Worm (Caenorhabditis elegans) whole organism, L4 larva: ENCODE results near the gene F46H5.5.

Experiments used
- F44E2.7 ChIP-seq: fragments of 200-800 bp; sonication (Bioruptor generic); IDR thresholded peaks from 2 replicates; pipeline ENCODE4 v2.1.2; 2022; ENCODE audit warnings: missing genetic modification characterization, missing compliant biosample characterization
- R02D3.7 ChIP-seq: fragments of 150-350 bp; sonication (generic microtip); optimal IDR thresholded peaks from 3 replicates; lab custom pipeline; 2014; ENCODE audit warnings: missing biosample characterization, missing genetic modification characterization
- T20F7.1 ChIP-seq: fragments of 200-800 bp; sonication (Bioruptor generic); optimal IDR thresholded peaks from 2 replicates; lab custom pipeline; 2018; ENCODE audit warnings: mild to moderate bottlenecking, missing genetic modification characterization, missing compliant biosample characterization
- T26A8.4 ChIP-seq: fragments of 200-800 bp; sonication (Bioruptor generic); IDR thresholded peaks from 2 replicates; pipeline ENCODE4 v1.3.6; 2022; ENCODE audit warnings: missing genetic modification characterization, missing compliant biosample characterization
- Y105C5A.15 ChIP-seq: fragments of 200-800 bp; sonication (Bioruptor generic); IDR thresholded peaks from 2 replicates; pipeline ENCODE4 v1.3.6; 2022; ENCODE audit warnings: missing genetic modification characterization, missing compliant biosample characterization
- Y5F2A.4 ChIP-seq: fragments of 200-800 bp; sonication (Bioruptor generic); optimal IDR thresholded peaks from 2 replicates; lab custom pipeline; 2018; ENCODE audit warnings: mild to moderate bottlenecking, missing genetic modification characterization, missing compliant biosample characterization
- ZK546.5 ChIP-seq, 2 experiments: sonication (generic microtip); optimal IDR thresholded peaks; 2 replicates each; lab custom pipeline; 2017; ENCODE audit warnings: missing biosample characterization in 2 of 2, missing genetic modification characterization in 2 of 2
- aha-1 ChIP-seq: fragments of 150-350 bp; peaks from one replicate; lab custom pipeline; 2014; ENCODE audit warnings: missing biosample characterization, missing genetic modification characterization
- aly-2 ChIP-seq: sonication (generic microtip); optimal IDR thresholded peaks from 2 replicates; lab custom pipeline; 2018; ENCODE audit warnings: missing biosample characterization, missing genetic modification characterization
- ama-1 ChIP-seq: fragments of 150-350 bp; optimal IDR thresholded peaks from 2 replicates; lab custom pipeline; 2014; ENCODE audit warnings: inconsistent platforms, mixed read lengths
- arid-1 ChIP-seq: fragments of 200-800 bp; sonication (Bioruptor generic); conservative IDR thresholded peaks from 2 replicates; pipeline ENCODE4 v1.3.6; 2022; ENCODE audit warnings: missing genetic modification reagents, missing genetic modification characterization, missing compliant biosample characterization
- ceh-20 ChIP-seq: fragments of 200-800 bp; sonication (Bioruptor generic); IDR thresholded peaks from 2 replicates; pipeline ENCODE4 v1.3.6; 2022; ENCODE audit warnings: missing genetic modification reagents, missing genetic modification characterization, missing compliant biosample characterization
- daf-16 ChIP-seq, 3 experiments: sonication (generic microtip); optimal IDR thresholded peaks; 2 replicates each; lab custom pipeline; 2016 to 2017; ENCODE audit warnings: missing genetic modification characterization in 3 of 3, missing genetic modification reagents in 3 of 3, mild to moderate bottlenecking in 2 of 3, missing compliant biosample characterization in 2 of 3, missing biosample characterization in 1 of 3, moderate library complexity in 1 of 3
- dmd-6 ChIP-seq: fragments of 200-800 bp; sonication (Bioruptor generic); IDR thresholded peaks from 2 replicates; pipeline ENCODE4 v1.3.6; 2022; ENCODE audit warnings: missing genetic modification reagents, missing genetic modification characterization, missing compliant biosample characterization
- dpl-1 ChIP-seq: fragments of 150-350 bp; optimal IDR thresholded peaks from 2 replicates; lab custom pipeline; 2014; ENCODE audit warnings: missing biosample characterization, missing genetic modification reagents, missing genetic modification characterization
- dve-1 ChIP-seq: sonication (generic microtip); optimal IDR thresholded peaks from 2 replicates; lab custom pipeline; 2017; ENCODE audit warnings: antibody characterized with exemption, mild to moderate bottlenecking, missing genetic modification characterization, missing compliant biosample characterization; ENCODE audit not compliant: insufficient read depth
- egl-27 ChIP-seq: sonication (generic microtip); optimal IDR thresholded peaks from 3 replicates; lab custom pipeline; 2017; ENCODE audit warnings: missing biosample characterization, missing genetic modification reagents, missing genetic modification characterization
- hlh-11 ChIP-seq: fragments of 200-800 bp; sonication (Bioruptor generic); optimal IDR thresholded peaks from 2 replicates; lab custom pipeline; 2018; ENCODE audit warnings: mild to moderate bottlenecking, missing genetic modification characterization, missing compliant biosample characterization
- hlh-30 ChIP-seq: sonication (generic microtip); optimal IDR thresholded peaks from 2 replicates; lab custom pipeline; 2017; ENCODE audit warnings: antibody characterized with exemption, mild to moderate bottlenecking, missing genetic modification characterization, missing compliant biosample characterization; ENCODE audit not compliant: insufficient read depth
- hmg-1.1 ChIP-seq: fragments of 200-800 bp; sonication (Bioruptor generic); IDR thresholded peaks from 2 replicates; pipeline ENCODE4 v1.3.6; 2022; ENCODE audit warnings: missing genetic modification reagents, missing genetic modification characterization, missing compliant biosample characterization
- lin-1 ChIP-seq: fragments of 200-800 bp; sonication (Bioruptor generic); IDR thresholded peaks from 2 replicates; pipeline ENCODE4 v1.3.6; 2022; ENCODE audit warnings: missing genetic modification reagents, missing genetic modification characterization, missing compliant biosample characterization
- lin-39 ChIP-seq: fragments of 150-350 bp; optimal IDR thresholded peaks from 2 replicates; lab custom pipeline; 2014; ENCODE audit warnings: missing biosample characterization, missing genetic modification reagents, missing genetic modification characterization
- lsy-2 ChIP-seq, 2 experiments: fragments of 150-350 bp in 1 of 2; sonication (generic microtip) in 1 of 2; optimal IDR thresholded peaks; 2 replicates each; lab custom pipeline; 2014 to 2017; ENCODE audit warnings: missing biosample characterization in 2 of 2, missing genetic modification characterization in 2 of 2
- mdl-1 ChIP-seq, 2 experiments: fragments of 150-350 bp in 1 of 2; sonication (generic microtip) in 1 of 2; optimal IDR thresholded peaks; 2 replicates each; lab custom pipeline; 2014 to 2017; ENCODE audit warnings: missing biosample characterization in 2 of 2, missing genetic modification characterization in 2 of 2
- mxl-2 ChIP-seq: fragments of 200-800 bp; sonication (Bioruptor generic); conservative IDR thresholded peaks from 2 replicates; pipeline ENCODE4 v1.3.6; 2022; ENCODE audit warnings: missing genetic modification reagents, missing genetic modification characterization, missing compliant biosample characterization
- mxl-3 ChIP-seq: fragments of 200-800 bp; sonication (Bioruptor generic); optimal IDR thresholded peaks from 2 replicates; lab custom pipeline; 2018; ENCODE audit warnings: mild to moderate bottlenecking, missing genetic modification characterization, missing compliant biosample characterization
- nhr-102 ChIP-seq: sonication (generic microtip); optimal IDR thresholded peaks from 2 replicates; lab custom pipeline; 2016; ENCODE audit warnings: mild to moderate bottlenecking, missing genetic modification characterization, moderate library complexity, missing compliant biosample characterization
- nhr-11 ChIP-seq: fragments of 150-350 bp; optimal IDR thresholded peaks from 2 replicates; lab custom pipeline; 2014; ENCODE audit warnings: missing biosample characterization, missing genetic modification characterization
- nhr-25 ChIP-seq: sonication (generic microtip); optimal IDR thresholded peaks from 2 replicates; lab custom pipeline; 2017; ENCODE audit warnings: missing genetic modification characterization, mild to moderate bottlenecking, missing compliant biosample characterization, antibody characterized with exemption, moderate library complexity, borderline replicate concordance; ENCODE audit not compliant: insufficient read depth
- nhr-28 ChIP-seq: fragments of 150-350 bp; optimal IDR thresholded peaks from 2 replicates; lab custom pipeline; 2014; ENCODE audit warnings: missing biosample characterization, missing genetic modification characterization
- nhr-48 ChIP-seq: sonication (generic microtip); optimal IDR thresholded peaks from 2 replicates; lab custom pipeline; 2016; ENCODE audit warnings: mild to moderate bottlenecking, missing genetic modification characterization, missing compliant biosample characterization
- nhr-6 ChIP-seq: fragments of 150-350 bp; optimal IDR thresholded peaks from 2 replicates; lab custom pipeline; 2014; ENCODE audit warnings: missing biosample characterization, missing genetic modification characterization
- nhr-76 ChIP-seq: fragments of 150-350 bp; optimal IDR thresholded peaks from 2 replicates; lab custom pipeline; 2014; ENCODE audit warnings: missing biosample characterization, missing genetic modification characterization
- nhr-77 ChIP-seq: fragments of 150-350 bp; optimal IDR thresholded peaks from 2 replicates; lab custom pipeline; 2014; ENCODE audit warnings: missing biosample characterization, missing genetic modification characterization
- pha-4 ChIP-seq, 2 experiments: fragments of 150-350 bp in 1 of 2; fragments of 200-800 bp in 1 of 2; sonication (Bioruptor generic) in 1 of 2; IDR thresholded peaks in 1 of 2; optimal IDR thresholded peaks in 1 of 2; 2 replicates each; pipeline versions ENCODE4 v1.3.6 to Lab custom; 2014 to 2022; ENCODE audit warnings: missing genetic modification characterization in 2 of 2, missing genetic modification reagents in 2 of 2, missing biosample characterization in 1 of 2, missing compliant biosample characterization in 1 of 2
- pqm-1 ChIP-seq: sonication (generic microtip); optimal IDR thresholded peaks from 2 replicates; lab custom pipeline; 2017; ENCODE audit warnings: missing biosample characterization, missing genetic modification characterization
- skn-1 ChIP-seq: fragments of 150-350 bp; optimal IDR thresholded peaks from 2 replicates; lab custom pipeline; 2014; ENCODE audit warnings: missing biosample characterization, missing genetic modification characterization
- snpc-1.2 ChIP-seq: fragments of 200-800 bp; sonication (Bioruptor generic); IDR thresholded peaks from 2 replicates; pipeline ENCODE4 v1.3.6; 2022; ENCODE audit warnings: missing genetic modification reagents, missing genetic modification characterization, missing compliant biosample characterization
- spr-1 ChIP-seq: sonication (generic microtip); optimal IDR thresholded peaks from 2 replicates; lab custom pipeline; 2016; ENCODE audit warnings: mild to moderate bottlenecking, missing genetic modification characterization, missing compliant biosample characterization
- tra-1 ChIP-seq: fragments of 200-800 bp; sonication (Bioruptor generic); IDR thresholded peaks from 2 replicates; pipeline ENCODE4 v1.3.6; 2022; ENCODE audit warnings: missing genetic modification reagents, missing genetic modification characterization, missing compliant biosample characterization
- unc-62 ChIP-seq, 3 experiments: fragments of 150-350 bp in 1 of 3; sonication (generic microtip); optimal IDR thresholded peaks in 2 of 3; peaks in 1 of 3; 1 replicate in 1 of 3; 2 replicates in 2 of 3; lab custom pipeline; 2014 to 2017; ENCODE audit warnings: missing biosample characterization in 3 of 3, missing genetic modification characterization in 3 of 3, missing genetic modification reagents in 3 of 3, missing genotype in 1 of 3
- zip-11 ChIP-seq: fragments of 200-800 bp; sonication (Bioruptor generic); IDR thresholded peaks from 2 replicates; pipeline ENCODE4 v1.3.6; 2022; ENCODE audit warnings: missing genetic modification characterization, missing compliant biosample characterization
- zip-2 ChIP-seq: fragments of 150-350 bp; optimal IDR thresholded peaks from 2 replicates; lab custom pipeline; 2014; ENCODE audit warnings: missing biosample characterization, missing genetic modification characterization

The F46H5.5 gene

ce11 chrX:7264591-7265306, 8.0 kb upstream of the F46H5.5 start (continued):
- no peak for TF ChIP-seq zip-11 (GFP tag; lab: Robert Waterston, UW)
- peak in 1 of 2 experiments; percentile 98 for TF ChIP-seq unc-62 (GFP tag; optimal IDR thresholded peaks at IDR 0.05 in 1 of 2; lab: Kevin White, UChicago)
- no peak for TF ChIP-seq unc-62 (tag; optimal IDR thresholded peaks at IDR 0.05; lab: Kevin White, UChicago)
- TF ChIP-seq ama-1 (lab: Kevin White, UChicago) = peak; percentile 72
- TF ChIP-seq hmg-1.1 (GFP tag; lab: Robert Waterston, UW) = peak; percentile 96
- peak; percentile 77 for TF ChIP-seq nhr-11 (tag; lab: Kevin White, UChicago)
- no peak for TF ChIP-seq nhr-76 (tag; lab: Kevin White, UChicago)
- TF ChIP-seq dmd-6 (GFP tag; lab: Robert Waterston, UW) = peak; percentile 88
- peak; percentile 77 to 79 for TF ChIP-seq lsy-2 (tag; optimal IDR thresholded peaks at IDR 0.05; lab: Kevin White, UChicago)
- peak; percentile 91 for TF ChIP-seq ceh-20
- TF ChIP-seq ZK546.5 (tag; optimal IDR thresholded peaks at IDR 0.05; lab: Kevin White, UChicago) = no peak
- peak; percentile 85 for TF ChIP-seq arid-1 (GFP tag; lab: Robert Waterston, UW)
- peak; percentile 94 for TF ChIP-seq nhr-77
- TF ChIP-seq nhr-48 = peak; percentile 84
- TF ChIP-seq F44E2.7 = no peak
- TF ChIP-seq T26A8.4 = peak; percentile 86
- no peak for TF ChIP-seq egl-27 (tag; lab: Kevin White, UChicago)
- no peak for TF ChIP-seq Y105C5A.15 (GFP tag; lab: Robert Waterston, UW)
- peak; percentile 83 for TF ChIP-seq spr-1 (tag; lab: Kevin White, UChicago)

ce11 chrX:7260327-7261019, 3.7 kb upstream of the F46H5.5 start, which contains the start of gene lact-1:
lact-1 (minus strand) TSS chrX:7260377.
- TF ChIP-seq mxl-3 (GFP tag; lab: Kevin White, UChicago) (no peak), pqm-1 (tag; lab: Kevin White, UChicago) (peak; percentile 38), snpc-1.2 (GFP tag; lab: Robert Waterston, UW) (no peak), mxl-2 (GFP tag; lab: Robert Waterston, UW) (no peak), dve-1 (peak; percentile 27), daf-16 (GFP tag; optimal IDR thresholded peaks at IDR 0.05; lab: Kevin White, UChicago) (no peak), daf-16 (tag; optimal IDR thresholded peaks at IDR 0.05; lab: Kevin White, UChicago) (peak; percentile 61), aha-1 (tag; lab: Kevin White, UChicago) (peak; percentile 55), T20F7.1 (GFP tag; lab: Kevin White, UChicago) (peak; percentile 32), skn-1 (tag; lab: Kevin White, UChicago) (no peak)

ce11 chrX:7254558-7254957, 2.2 kb downstream of the F46H5.5 start, which contains the start of gene F46H5.4:
F46H5.4 (minus strand) TSS chrX:7254610.
- peak; percentile 60 for TF ChIP-seq hmg-1.1 (GFP tag; lab: Robert Waterston, UW)
- TF ChIP-seq nhr-28 (tag; lab: Kevin White, UChicago) = peak; percentile 29
- peak; percentile 25 for TF ChIP-seq hlh-11 (tag; lab: Kevin White, UChicago)
- no peak for TF ChIP-seq lin-39 (tag; lab: Kevin White, UChicago)
- TF ChIP-seq T20F7.1 (GFP tag; lab: Kevin White, UChicago) = peak; percentile 88
- TF ChIP-seq nhr-6 = peak; percentile 4
- TF ChIP-seq mxl-3 (GFP tag; lab: Kevin White, UChicago) = peak; percentile 18
- no peak for TF ChIP-seq Y5F2A.4 (GFP tag; lab: Kevin White, UChicago)
- peak; percentile 12 for TF ChIP-seq dve-1

- no peak for TF ChIP-seq ZK546.5 (tag; optimal IDR thresholded peaks at IDR 0.05; lab: Kevin White, UChicago)
- no peak for TF ChIP-seq pha-4 (GFP tag; IDR thresholded peaks at IDR 0.05; lab: Robert Waterston, UW)
- peak; percentile 33 for TF ChIP-seq pha-4 (tag; optimal IDR thresholded peaks at IDR 0.05; lab: Kevin White, UChicago)
- no peak for TF ChIP-seq aly-2
- peak; percentile 74 for TF ChIP-seq nhr-102
- TF ChIP-seq lin-1 (GFP tag; lab: Robert Waterston, UW) = peak; percentile 85
- no peak for TF ChIP-seq nhr-25 (tag; lab: Kevin White, UChicago)
- TF ChIP-seq hlh-30 (tag; lab: Kevin White, UChicago) = peak; percentile 76
- TF ChIP-seq zip-2 (tag; lab: Kevin White, UChicago) = no peak
- TF ChIP-seq tra-1 (GFP tag; lab: Robert Waterston, UW) = peak; percentile 86
- no peak for TF ChIP-seq R02D3.7 (tag; lab: Kevin White, UChicago)
- peak; percentile 2 for TF ChIP-seq dpl-1 (GFP tag; lab: Kevin White, UChicago)
- peak in 1 of 2 experiments; percentile 61 for TF ChIP-seq mdl-1 (tag; optimal IDR thresholded peaks at IDR 0.05; lab: Kevin White, UChicago)
These were observed 12.0 kb downstream of the F46H5.5 start for ce11 chrX:7244756-7245155.
